Fruit fly (Drosophila melanogaster): ENCODE results near the gene CG32461.

The CG32461 gene

DNA sequence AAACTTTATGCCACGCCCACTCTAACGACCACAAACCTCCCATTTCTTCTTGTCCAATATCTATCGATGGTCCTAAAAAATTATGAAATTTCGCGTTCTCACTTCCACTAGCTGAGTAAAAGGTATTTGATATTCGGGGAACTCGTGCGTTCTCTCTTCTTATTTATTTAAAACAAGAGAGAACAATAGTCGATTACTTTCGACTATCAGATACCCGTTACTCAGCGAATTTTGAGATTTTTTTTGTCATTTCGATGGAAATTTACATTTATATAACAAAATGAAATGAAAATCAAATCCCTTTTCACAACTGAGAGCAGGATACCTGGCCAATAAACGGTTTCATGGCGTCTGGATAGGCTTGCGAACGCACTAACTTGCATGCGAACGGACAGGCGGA, 10.6 kb downstream of the CG32461 start:
- TF ChIP-seq fd85E (GFP tag; optimal IDR thresholded peaks at IDR 0.05) = no peak
- peak; percentile 33 for TF ChIP-seq Eip78C (GFP tag)

DNA sequence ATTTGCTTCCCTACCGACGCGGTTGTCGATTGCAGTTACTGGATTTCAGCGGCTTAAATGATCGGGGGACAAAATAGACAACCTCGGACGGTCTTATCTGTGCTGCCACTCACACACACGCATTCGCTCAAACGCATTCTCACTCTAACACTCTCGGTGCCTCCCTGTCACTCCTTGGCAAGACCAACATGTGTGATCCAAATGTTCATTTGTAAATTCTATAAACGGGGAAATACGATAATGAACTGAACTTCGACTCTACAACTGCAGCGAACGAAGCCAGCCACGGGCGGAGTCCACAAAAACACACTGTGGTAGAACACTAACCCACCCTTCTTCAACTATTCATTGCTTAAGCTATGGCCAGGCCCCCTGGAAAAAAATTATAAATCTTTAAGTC, 11.6 kb downstream of the CG32461 start:
- TF ChIP-seq Eip78C (GFP tag) (peak; percentile 7), fkh (GFP tag; optimal IDR thresholded peaks at IDR 0.05) (no peak)

DNA sequence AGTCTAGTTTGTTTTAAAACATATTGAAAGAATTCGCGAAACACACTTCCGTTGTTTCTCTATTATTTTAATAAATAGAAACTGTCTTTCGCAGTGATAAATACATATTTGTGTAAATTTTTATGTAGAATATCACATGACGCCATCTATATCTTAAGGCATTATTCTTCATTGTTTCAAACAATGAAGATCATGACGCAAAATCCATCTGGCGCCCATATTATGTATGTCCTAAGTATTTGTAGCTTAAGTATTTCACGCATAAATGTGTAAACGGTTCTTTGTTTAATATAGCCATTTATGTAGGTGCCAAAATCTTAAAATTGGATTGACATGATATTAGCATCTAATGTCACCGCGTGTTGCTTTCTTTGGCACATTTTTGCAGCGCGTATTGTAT, 14.9 kb downstream of the CG32461 start:
- TF ChIP-seq Ets21C (GFP tag; optimal IDR thresholded peaks at IDR 0.05) (no peak), Met (GFP tag; optimal IDR thresholded peaks at IDR 0.05) (no peak), CG31627 (GFP tag; optimal IDR thresholded peaks at IDR 0.05) (no peak), dsx (GFP tag; optimal IDR thresholded peaks at IDR 0.05; ENCODE audit: poor library complexity, severe bottlenecking) (no peak), svp (GFP tag) (peak; percentile 11), CG11762 (GFP tag; optimal IDR thresholded peaks at IDR 0.05; ENCODE audit: insufficient read depth) (no peak)

DNA sequence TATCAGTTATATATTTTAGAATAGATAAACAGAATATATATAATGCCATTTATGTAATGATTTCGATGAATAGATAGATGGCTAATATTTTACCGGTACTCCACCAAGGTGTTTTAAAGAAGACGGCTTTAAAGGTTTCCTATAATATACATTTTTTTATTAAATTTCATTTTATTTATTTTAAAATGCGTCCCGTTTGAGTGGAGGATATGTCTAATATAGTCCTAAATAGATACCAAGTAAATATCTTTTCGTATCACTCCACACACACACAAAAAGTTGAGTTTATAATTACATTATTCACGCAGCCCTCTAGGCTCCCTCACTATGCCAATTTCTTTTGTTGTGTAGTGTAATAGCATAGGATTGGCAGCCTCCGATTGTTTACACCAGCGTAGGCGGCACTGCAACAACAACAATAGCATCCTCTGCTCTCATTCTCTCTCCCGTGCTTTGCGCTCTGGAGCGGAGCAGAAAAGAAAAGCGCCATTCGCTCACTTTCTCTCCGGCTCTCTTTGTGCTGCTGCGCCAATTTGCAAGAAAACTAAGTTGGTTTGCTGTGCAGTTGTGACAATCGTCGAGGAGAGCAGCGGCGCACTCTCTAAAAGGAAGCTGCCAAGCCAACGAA, 45.1 kb downstream of the CG32461 start, which contains the start of gene CG12768:
Gene CG12768, plus strand, starts transcription at position 578 of the 628 bp plus-strand sequence.
- TF ChIP-seq dac (GFP tag; optimal IDR thresholded peaks at IDR 0.05) = no peak
- TF ChIP-seq dsx (GFP tag; optimal IDR thresholded peaks at IDR 0.05; ENCODE audit: poor library complexity, severe bottlenecking) = peak; percentile 45
- TF ChIP-seq acj6 (GFP tag; optimal IDR thresholded peaks at IDR 0.05) = peak; percentile 4
- TF ChIP-seq CG3032 (tag; optimal IDR thresholded peaks at IDR 0.05) = peak; percentile 65
- no peak for TF ChIP-seq net (GFP tag; optimal IDR thresholded peaks at IDR 0.05)
- peak; percentile 37 for TF ChIP-seq achi (GFP tag; optimal IDR thresholded peaks at IDR 0.05)
- TF ChIP-seq fd59A (GFP tag; optimal IDR thresholded peaks at IDR 0.05) = peak; percentile 31
- no peak for TF ChIP-seq CG11762 (GFP tag; optimal IDR thresholded peaks at IDR 0.05; ENCODE audit: insufficient read depth)
- no peak for TF ChIP-seq CG8319 (GFP tag; optimal IDR thresholded peaks at IDR 0.05)
- no peak for TF ChIP-seq Hr4 (GFP tag; optimal IDR thresholded peaks at IDR 0.05)
- TF ChIP-seq CG6163 (GFP tag; IDR thresholded peaks at IDR 0.05) = no peak
- TF ChIP-seq CG10631 (GFP tag; optimal IDR thresholded peaks at IDR 0.05) = peak; percentile 61
- TF ChIP-seq svp (GFP tag) = peak; percentile 70
- TF ChIP-seq Lpt (GFP tag; optimal IDR thresholded peaks at IDR 0.05) = no peak
- peak; percentile 15 for TF ChIP-seq CG1621 (tag; optimal IDR thresholded peaks at IDR 0.05)
- peak; percentile 54 for TF ChIP-seq CG4318 (GFP tag; optimal IDR thresholded peaks at IDR 0.05)
- peak; percentile 41 for TF ChIP-seq Eip78C (GFP tag)
- TF ChIP-seq CG10669 (GFP tag; optimal IDR thresholded peaks at IDR 0.05) = peak; percentile 49
- peak; percentile 27 for TF ChIP-seq Hr39 (GFP tag; optimal IDR thresholded peaks at IDR 0.05)
- no peak for TF ChIP-seq Smox (GFP tag; optimal IDR thresholded peaks at IDR 0.05)
- TF ChIP-seq CG11902 (GFP tag; optimal IDR thresholded peaks at IDR 0.05) = no peak
- peak; percentile 37 to 55 for TF ChIP-seq ss (GFP tag; optimal IDR thresholded peaks at IDR 0.05)
- peak; percentile 47 for TF ChIP-seq CG16779 (tag; optimal IDR thresholded peaks at IDR 0.05)
- TF ChIP-seq fkh (GFP tag; optimal IDR thresholded peaks at IDR 0.05) = no peak
- TF ChIP-seq fd85E (GFP tag; optimal IDR thresholded peaks at IDR 0.05) = no peak
- TF ChIP-seq Ets21C (GFP tag; optimal IDR thresholded peaks at IDR 0.05) = no peak
- no peak for TF ChIP-seq Gug (GFP tag; IDR thresholded peaks at IDR 0.05)
- no peak for TF ChIP-seq CG8119 (GFP tag; IDR thresholded peaks at IDR 0.05)
- TF ChIP-seq vri (GFP tag; optimal IDR thresholded peaks at IDR 0.05) = no peak
- no peak for TF ChIP-seq Sox102F (GFP tag; optimal IDR thresholded peaks at IDR 0.05)
- TF ChIP-seq CG11294 (GFP tag; IDR thresholded peaks at IDR 0.05) = no peak
- peak; percentile 78 for TF ChIP-seq CG32006 (GFP tag; optimal IDR thresholded peaks at IDR 0.05)
- TF ChIP-seq CG31627 (GFP tag; optimal IDR thresholded peaks at IDR 0.05) = no peak
- peak; percentile 17 for TF ChIP-seq CG3919 (GFP tag; optimal IDR thresholded peaks at IDR 0.05)
- no peak for TF ChIP-seq CG9139 (GFP tag; optimal IDR thresholded peaks at IDR 0.05)
- TF ChIP-seq CG6276 (GFP tag; optimal IDR thresholded peaks at IDR 0.05) = peak; percentile 45
- TF ChIP-seq lz (GFP tag; optimal IDR thresholded peaks at IDR 0.05) = peak; percentile 13
- peak; percentile 57 for TF ChIP-seq Ets96B (tag; optimal IDR thresholded peaks at IDR 0.05)
- no peak for TF ChIP-seq Hr38 (GFP tag; optimal IDR thresholded peaks at IDR 0.05)
- TF ChIP-seq CG6854 (GFP tag; optimal IDR thresholded peaks at IDR 0.05) = no peak
- no peak for TF ChIP-seq Eip75B (GFP tag; optimal IDR thresholded peaks at IDR 0.05)
- 0 out of 3 replicates have a peak, but pooled peaks have one; percentile 34 for TF ChIP-seq eg (GFP tag; IDR thresholded peaks at IDR 0.05)
- peak; percentile 58 for TF ChIP-seq CG6808 (GFP tag; optimal IDR thresholded peaks at IDR 0.05)
